Worm (Caenorhabditis elegans): ENCODE data around the gene F17C8.7.

DNA sequence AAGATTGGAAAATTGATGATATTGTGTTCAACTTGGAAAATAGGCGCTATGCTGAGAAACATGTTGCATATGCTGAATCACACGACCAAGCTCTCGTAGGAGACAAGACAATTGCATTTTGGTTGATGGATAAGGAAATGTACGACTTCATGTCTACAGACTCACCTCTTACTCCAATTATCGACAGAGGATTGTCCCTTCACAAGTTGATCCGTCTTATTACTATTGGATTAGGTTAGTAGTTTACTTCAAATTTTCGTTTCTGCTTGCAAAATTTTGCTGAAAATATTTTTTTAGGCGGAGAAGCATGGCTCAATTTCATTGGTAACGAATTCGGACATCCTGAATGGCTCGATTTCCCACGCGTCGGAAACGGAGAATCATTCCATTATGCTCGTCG lies 38.6 kb upstream of the F17C8.7 start:
- TF ChIP-seq tra-4 (tag; optimal IDR thresholded peaks at IDR 0.05) (no peak), hnd-1 (tag; optimal IDR thresholded peaks at IDR 0.05) (no peak), hmbx-1 (tag; optimal IDR thresholded peaks at IDR 0.05) (no peak), ama-1 (optimal IDR thresholded peaks at IDR 0.05) (no peak), ceh-36 (tag; optimal IDR thresholded peaks at IDR 0.05) (no peak), tbx-11 (GFP tag; IDR thresholded peaks at IDR 0.05) (no peak), flt-1 (GFP tag; IDR thresholded peaks at IDR 0.05) (no peak), scrt-1 (GFP tag; IDR thresholded peaks at IDR 0.05) (no peak)

Data from whole organism, early embryonic.